Worm (Caenorhabditis elegans) whole organism, L3 larva: ENCODE measurements around the gene F52E4.5.

Experiments used
- aly-2 ChIP-seq: fragments of 150-350 bp; optimal IDR thresholded peaks from 2 replicates; lab custom pipeline; 2014; ENCODE audit warnings: missing biosample characterization, missing genetic modification characterization
- ama-1 ChIP-seq: fragments of 150-350 bp; optimal IDR thresholded peaks from 2 replicates; lab custom pipeline; 2018
- daf-12 ChIP-seq: fragments of 150-350 bp; optimal IDR thresholded peaks from 2 replicates; lab custom pipeline; 2014; ENCODE audit warnings: missing biosample characterization, missing genetic modification reagents, missing genetic modification characterization
- nhr-23 ChIP-seq: fragments of 150-350 bp; optimal IDR thresholded peaks from 2 replicates; lab custom pipeline; 2014; ENCODE audit warnings: missing biosample characterization, missing genetic modification reagents, missing genetic modification characterization
- nhr-25 ChIP-seq: sonication (generic microtip); optimal IDR thresholded peaks from 2 replicates; lab custom pipeline; 2017; ENCODE audit warnings: missing biosample characterization, missing genetic modification characterization
- nhr-76 ChIP-seq: fragments of 150-350 bp; sonication (generic microtip); optimal IDR thresholded peaks from 5 replicates; lab custom pipeline; 2014; ENCODE audit warnings: missing biosample characterization, missing genetic modification characterization
- pha-4 ChIP-seq: fragments of 150-350 bp; optimal IDR thresholded peaks from 2 replicates; lab custom pipeline; 2014; ENCODE audit warnings: missing biosample characterization, missing genetic modification reagents, missing genetic modification characterization
- sea-2 ChIP-seq: fragments of 150-350 bp; sonication (generic microtip); optimal IDR thresholded peaks from 4 replicates; lab custom pipeline; 2014; ENCODE audit warnings: missing biosample characterization, missing genetic modification reagents, missing genetic modification characterization
- skn-1 ChIP-seq: fragments of 150-350 bp; optimal IDR thresholded peaks from 2 replicates; lab custom pipeline; 2014; ENCODE audit warnings: missing biosample characterization, missing genetic modification characterization
- unc-62 ChIP-seq: fragments of 150-350 bp; sonication (generic microtip); optimal IDR thresholded peaks from 4 replicates; lab custom pipeline; 2014; ENCODE audit warnings: missing biosample characterization, missing genetic modification reagents, missing genetic modification characterization
- zag-1 ChIP-seq: fragments of 150-350 bp; optimal IDR thresholded peaks from 2 replicates; lab custom pipeline; 2014; ENCODE audit warnings: missing biosample characterization, missing genetic modification characterization

- TF ChIP-seq ama-1 (no peak), zag-1 (tag; lab: Kevin White, UChicago) (no peak), nhr-25 (tag; lab: Kevin White, UChicago) (no peak), pha-4 (tag; lab: Kevin White, UChicago) (no peak), unc-62 (GFP tag; lab: Kevin White, UChicago) (no peak), aly-2 (tag; lab: Kevin White, UChicago) (no peak), daf-12 (tag; lab: Kevin White, UChicago) (no peak), sea-2 (GFP tag; lab: Kevin White, UChicago) (no peak), skn-1 (tag; lab: Kevin White, UChicago) (no peak), nhr-23 (tag; lab: Kevin White, UChicago) (no peak), nhr-76 (tag; lab: Kevin White, UChicago) (no peak)
These were observed 6.3 kb downstream of the F52E4.5 start, which contains the start of gene twk-16 for ce11 chrX:3080825-3081224.
